Fruit fly (Drosophila melanogaster) Kc167 (cell line): ENCODE results near the gene Cep290.

ENCODE experiments used
- Myc ChIP-seq: fragments of >200 bp; optimal IDR thresholded peaks from 2 replicates; lab custom pipeline; 2017; ENCODE audit warnings: missing external identifiers
- Sin3A ChIP-seq: fragments of >200 bp; optimal IDR thresholded peaks from 2 replicates; lab custom pipeline; 2018; ENCODE audit warnings: missing external identifiers
- h ChIP-seq: fragments of >200 bp; optimal IDR thresholded peaks from 3 replicates; lab custom pipeline; 2018; ENCODE audit warnings: missing external identifiers
- insv ChIP-seq: fragments of >200 bp; optimal IDR thresholded peaks from 3 replicates; lab custom pipeline; 2018; ENCODE audit warnings: missing external identifiers
- psq ChIP-seq: fragments of >200 bp; optimal IDR thresholded peaks from 2 replicates; lab custom pipeline; 2017; ENCODE audit warnings: missing external identifiers
- ttk ChIP-seq: sonication (Bioruptor generic); optimal IDR thresholded peaks from 2 replicates; lab custom pipeline; 2017; ENCODE audit warnings: missing external identifiers

Cep290 gene

DNA sequence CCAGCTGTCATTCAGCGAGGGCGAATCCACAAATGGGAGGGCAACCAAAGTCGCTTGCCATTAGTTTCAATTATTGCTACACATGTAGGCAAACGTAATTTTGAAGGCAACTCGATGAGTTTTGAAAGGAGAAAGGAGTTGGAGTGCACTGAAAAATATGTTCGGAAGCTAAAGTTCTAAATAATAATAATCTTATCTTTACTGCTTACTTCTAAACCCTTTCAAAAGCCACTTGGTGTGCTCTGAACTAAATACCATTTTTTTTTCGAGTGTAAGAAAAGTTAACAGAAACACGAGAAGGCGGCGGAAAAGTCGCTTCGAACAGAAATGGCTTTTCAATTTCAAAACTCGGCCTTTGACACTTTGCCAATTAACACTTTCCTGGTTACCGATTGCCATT, at the start of gene Cep290:
Gene Cep290 (plus strand): TSS at position 301 of the 400 bp plus-strand sequence.
- TF ChIP-seq Sin3A (lab: Kevin White, UChicago) (no peak), Myc (lab: Kevin White, UChicago) (no peak), h (no peak), psq (lab: Kevin White, UChicago) (no peak), insv (lab: Kevin White, UChicago) (no peak), ttk (lab: Kevin White, UChicago) (no peak)

DNA sequence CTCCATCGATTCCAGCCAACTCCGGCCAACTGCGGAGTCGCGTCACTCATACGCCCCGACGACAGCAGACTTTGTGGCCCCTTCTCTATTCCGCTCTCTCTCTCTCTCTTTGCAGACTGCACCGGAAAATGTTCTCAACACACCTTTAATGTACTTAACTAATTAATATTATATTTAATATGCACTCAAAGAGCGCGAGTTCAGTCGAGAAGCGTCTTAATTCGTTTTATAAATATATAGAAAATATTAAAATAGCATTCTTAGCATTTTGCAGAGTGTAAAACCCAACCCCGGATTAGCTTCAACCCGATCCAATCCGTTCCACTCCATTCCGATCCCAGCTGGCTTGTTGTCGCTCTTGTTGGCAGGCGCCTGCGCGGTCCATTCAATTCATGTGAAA, 49.3 kb upstream of the Cep290 start:
- TF ChIP-seq h (no peak), psq (lab: Kevin White, UChicago) (no peak), Sin3A (lab: Kevin White, UChicago) (no peak), insv (lab: Kevin White, UChicago) (no peak), Myc (lab: Kevin White, UChicago) (no peak), ttk (lab: Kevin White, UChicago) (no peak)

DNA sequence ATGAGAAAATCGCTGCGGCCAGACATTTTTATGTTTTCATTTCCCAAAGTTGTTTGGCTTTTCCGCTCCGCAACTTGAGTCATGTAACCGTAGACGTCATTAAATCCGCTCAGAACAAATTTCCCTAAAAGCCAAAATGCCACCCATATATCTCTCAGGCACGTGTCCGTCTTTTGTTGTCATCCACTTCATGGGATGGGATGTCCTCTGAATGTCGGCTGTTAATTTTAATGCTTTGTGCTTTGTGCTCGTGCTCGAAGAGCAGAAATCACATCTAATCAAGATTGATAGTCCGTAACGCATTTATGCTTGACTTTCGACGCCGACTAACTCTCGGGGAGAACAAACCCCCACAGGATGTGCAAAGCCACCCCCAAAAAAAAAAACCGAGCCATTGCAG, 48.7 kb upstream of the Cep290 start:
- no peak for TF ChIP-seq ttk (lab: Kevin White, UChicago)
- no peak for TF ChIP-seq h

DNA sequence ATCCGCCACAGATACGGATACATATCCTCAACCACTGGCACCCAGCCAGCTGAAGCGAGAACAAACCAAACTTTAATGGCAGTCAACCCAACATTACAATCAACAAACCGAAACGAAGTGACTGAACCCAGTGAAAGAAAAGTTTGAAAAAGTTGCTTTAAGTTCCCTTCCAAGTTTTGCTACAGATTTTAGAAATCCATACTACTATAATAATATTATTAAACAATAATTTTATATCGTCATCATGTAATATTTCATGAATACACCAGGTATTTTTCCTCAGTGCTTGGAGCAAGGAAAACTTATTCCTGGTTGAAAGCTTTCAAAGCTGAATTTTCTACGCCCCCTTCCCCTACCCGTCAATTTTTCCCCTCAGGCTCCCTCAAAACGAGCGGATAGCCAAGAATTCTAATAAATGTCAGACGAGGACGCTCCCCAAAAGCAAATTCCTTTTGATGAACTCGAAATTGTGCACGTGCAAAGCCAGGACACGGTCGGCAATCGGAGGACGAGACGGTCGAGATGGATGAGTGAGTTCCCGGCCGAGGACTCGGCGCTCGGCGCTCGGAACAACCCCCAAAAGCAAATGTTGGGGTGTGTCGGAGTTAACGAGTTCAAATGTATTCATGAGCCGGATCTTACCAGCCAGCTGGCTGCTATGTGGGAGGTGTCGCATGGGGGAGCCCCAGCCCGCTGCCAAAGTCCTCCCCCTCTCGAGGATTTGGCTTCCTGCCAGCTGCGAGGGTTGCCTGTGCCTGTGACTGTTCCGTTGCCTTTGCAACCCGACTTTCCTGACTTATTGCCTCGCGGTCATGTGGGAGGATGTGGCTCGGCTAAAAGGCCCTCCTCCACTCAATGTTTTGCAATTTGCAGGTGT, 46.6 kb upstream of the Cep290 start:
- TF ChIP-seq insv (lab: Kevin White, UChicago): no peak
- no peak for TF ChIP-seq ttk (lab: Kevin White, UChicago)
- TF ChIP-seq Myc (lab: Kevin White, UChicago): no peak
- TF ChIP-seq h: no peak
- no peak for TF ChIP-seq Sin3A (lab: Kevin White, UChicago)
- no peak for TF ChIP-seq psq (lab: Kevin White, UChicago)

DNA sequence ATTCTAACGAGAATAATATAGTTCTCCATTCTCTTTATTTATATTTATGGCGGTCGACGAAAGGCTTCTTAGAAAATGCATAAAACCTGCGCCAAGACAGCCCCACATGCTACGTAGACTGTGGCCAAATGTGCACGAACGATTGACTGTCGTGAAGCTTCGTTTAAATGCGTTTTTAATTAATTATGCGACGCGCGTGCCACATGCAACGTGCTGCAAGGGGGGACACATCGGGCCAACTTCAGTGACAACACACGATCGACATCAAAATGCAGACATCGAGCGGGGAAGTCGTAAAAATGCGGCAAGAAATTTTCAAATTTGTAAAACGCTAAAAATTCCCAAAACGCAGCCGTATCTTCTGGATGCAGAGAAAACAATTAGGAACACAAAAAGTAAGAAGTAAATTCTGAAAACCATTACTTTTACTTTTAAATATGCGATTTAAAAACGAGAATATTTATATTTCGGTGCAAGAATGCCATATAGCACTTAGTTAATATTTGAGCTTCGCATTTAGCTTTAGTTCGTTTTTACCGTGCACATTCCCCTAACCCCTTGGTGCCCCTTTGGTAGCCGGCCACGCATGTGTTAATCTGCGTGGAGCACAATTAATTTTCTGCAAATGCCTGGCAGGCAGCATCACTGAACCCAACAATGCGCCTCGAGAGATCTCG, 43.8 kb upstream of the Cep290 start:
- TF ChIP-seq h (no peak), ttk (lab: Kevin White, UChicago) (no peak), Myc (lab: Kevin White, UChicago) (no peak), Sin3A (lab: Kevin White, UChicago) (no peak), insv (lab: Kevin White, UChicago) (no peak), psq (lab: Kevin White, UChicago) (no peak)

DNA sequence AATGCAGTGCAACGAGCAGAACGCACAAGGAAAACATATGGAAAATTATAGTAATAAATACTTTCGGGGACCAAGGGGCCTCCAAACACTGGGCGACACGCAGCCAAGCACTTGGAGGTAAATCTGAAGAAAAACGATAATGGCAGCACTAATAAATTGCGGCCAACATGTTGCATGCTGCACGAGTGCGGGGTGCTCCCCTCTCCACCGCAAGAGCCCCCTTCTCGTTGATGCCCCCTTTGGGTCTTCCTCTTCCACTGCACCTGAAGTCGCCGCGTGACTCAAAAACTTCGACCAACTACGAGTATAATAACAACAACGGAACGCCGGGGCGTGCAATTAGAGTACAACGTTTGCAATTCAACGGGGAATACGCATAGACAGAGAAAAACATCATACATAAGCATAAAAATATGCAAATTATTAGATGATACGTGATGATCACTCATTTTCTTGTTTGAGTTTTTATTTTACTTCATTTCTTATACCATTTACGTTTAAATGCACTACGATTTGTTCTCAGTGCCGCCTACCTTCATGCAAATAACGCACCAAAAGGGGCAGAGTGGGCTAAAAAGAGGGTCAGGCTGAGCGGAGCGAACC, 41.8 kb upstream of the Cep290 start:
- TF ChIP-seq h: no peak
- TF ChIP-seq Myc (lab: Kevin White, UChicago): no peak
- no peak for TF ChIP-seq psq (lab: Kevin White, UChicago)
- no peak for TF ChIP-seq ttk (lab: Kevin White, UChicago)
- TF ChIP-seq insv (lab: Kevin White, UChicago): no peak
- TF ChIP-seq Sin3A (lab: Kevin White, UChicago): no peak

DNA sequence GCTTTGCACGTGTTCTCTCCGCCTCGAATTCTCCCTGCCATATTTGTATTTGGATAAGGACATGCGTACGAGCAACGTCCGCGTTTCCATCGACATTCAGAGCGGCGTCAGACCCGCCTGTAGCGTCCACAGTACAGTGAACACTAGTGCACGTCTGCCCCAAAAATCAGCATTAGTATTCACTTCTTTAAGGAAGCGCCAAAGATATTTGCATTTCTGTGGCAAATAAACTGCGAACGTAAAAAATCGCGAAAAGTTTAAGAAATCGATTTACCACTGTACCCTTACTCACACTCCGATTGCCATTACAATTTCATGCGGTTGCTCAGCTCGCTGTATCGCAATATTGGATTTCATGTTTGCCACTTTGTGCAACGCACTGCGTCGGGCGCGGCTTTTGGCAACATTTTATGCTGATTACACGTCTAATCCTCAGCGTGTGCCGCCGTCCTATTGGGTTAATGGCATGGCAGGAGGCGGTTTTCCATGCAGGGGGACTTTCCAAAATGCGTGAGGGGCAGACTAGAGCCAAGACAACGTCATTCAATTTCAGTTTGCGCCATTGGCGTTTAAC, 40.9 kb upstream of the Cep290 start:
- no peak for TF ChIP-seq insv (lab: Kevin White, UChicago)
- no peak for TF ChIP-seq psq (lab: Kevin White, UChicago)
- TF ChIP-seq Myc (lab: Kevin White, UChicago): no peak
- TF ChIP-seq h: no peak
- no peak for TF ChIP-seq ttk (lab: Kevin White, UChicago)

DNA sequence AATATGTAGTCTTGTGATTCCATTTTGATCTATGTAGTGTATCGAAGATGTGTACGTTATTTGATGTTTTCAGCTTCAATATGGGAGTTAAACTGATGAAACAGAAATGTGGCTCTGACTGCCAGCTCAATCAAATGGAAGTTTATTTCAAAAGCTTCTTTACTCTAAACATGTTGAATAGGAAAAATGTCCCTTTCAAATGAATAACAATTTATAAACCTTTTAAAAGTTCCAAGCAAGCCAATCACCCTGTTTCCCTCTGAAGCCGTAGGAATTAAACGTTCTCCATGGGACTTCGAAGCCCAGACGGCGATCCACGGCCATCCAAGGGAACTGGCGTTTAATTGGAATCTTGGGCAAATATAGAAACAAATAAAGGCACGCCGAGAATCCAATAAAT, 39.8 kb upstream of the Cep290 start, which contains the start of gene CG13898:
Gene CG13898 (minus strand): TSS at position 101 of the 400 bp plus-strand sequence.
- TF ChIP-seq Sin3A (lab: Kevin White, UChicago): no peak
- TF ChIP-seq insv (lab: Kevin White, UChicago): no peak
- TF ChIP-seq Myc (lab: Kevin White, UChicago): no peak
- TF ChIP-seq h: no peak
- no peak for TF ChIP-seq psq (lab: Kevin White, UChicago)
- no peak for TF ChIP-seq ttk (lab: Kevin White, UChicago)

DNA sequence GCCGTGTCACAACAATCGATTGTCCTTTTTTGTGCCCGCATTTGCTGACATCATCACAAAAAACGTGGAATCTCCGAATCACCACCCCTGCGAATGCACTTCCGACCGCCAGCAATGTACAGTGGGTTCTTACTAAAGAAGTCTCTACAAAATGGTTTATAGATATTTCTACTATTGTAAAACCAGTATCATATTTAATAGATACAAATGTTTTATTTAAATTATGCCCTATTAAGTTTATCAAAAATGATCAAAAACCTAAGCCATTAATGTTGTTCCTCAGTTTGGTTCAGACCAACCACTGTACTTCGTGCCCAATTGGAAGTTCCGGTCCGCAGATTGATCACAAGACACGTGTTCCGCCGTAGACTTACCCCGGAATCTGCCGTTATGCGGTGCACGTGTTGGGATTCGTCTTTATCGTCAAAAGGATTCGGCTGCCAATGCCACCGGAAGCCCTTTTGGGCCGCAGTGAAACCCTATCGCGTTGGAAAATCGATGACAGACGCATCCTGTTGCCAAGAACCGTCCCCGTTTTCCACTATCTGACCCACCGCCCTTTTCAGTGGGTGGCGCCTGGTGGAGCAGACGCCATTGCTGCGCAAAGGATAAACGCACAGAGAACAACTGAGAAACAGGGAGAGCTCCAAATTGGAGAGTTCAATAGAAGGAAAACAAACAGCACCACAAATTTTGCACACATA, 39.0 kb upstream of the Cep290 start:
- TF ChIP-seq insv (lab: Kevin White, UChicago): no peak
- TF ChIP-seq Sin3A (lab: Kevin White, UChicago): no peak
- no peak for TF ChIP-seq psq (lab: Kevin White, UChicago)
- no peak for TF ChIP-seq ttk (lab: Kevin White, UChicago)
- TF ChIP-seq h: no peak
- no peak for TF ChIP-seq Myc (lab: Kevin White, UChicago)

DNA sequence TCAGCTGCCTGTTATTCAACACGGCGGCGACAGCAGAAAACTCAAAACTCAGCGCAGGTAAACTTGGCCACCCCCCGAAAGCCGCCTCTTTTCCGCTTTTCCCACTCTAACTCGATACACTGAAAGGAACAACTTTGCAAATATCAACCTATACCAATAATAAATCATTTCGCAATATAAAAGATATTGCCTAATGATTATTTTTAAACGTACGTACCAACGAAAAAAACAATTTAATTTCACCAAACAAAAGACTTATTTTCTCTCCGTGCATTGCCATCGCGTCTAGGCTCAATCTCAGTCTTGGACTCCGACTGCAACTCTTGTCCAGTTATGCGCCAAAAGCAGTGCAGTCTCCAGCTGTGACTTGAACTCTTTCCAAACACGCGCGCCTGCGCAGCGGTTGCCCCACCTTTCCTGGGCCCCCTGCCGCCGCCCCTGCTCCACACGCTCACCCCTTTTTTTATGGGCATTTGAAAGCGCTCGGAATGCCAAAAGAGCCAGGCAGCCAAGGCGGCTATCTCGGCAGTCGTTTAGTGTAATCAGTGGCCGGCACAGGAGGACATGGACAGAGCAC, 38.0 kb upstream of the Cep290 start:
- no peak for TF ChIP-seq psq (lab: Kevin White, UChicago)
- TF ChIP-seq Sin3A (lab: Kevin White, UChicago): no peak
- TF ChIP-seq ttk (lab: Kevin White, UChicago): no peak
- TF ChIP-seq insv (lab: Kevin White, UChicago): no peak
- TF ChIP-seq Myc (lab: Kevin White, UChicago): no peak
- TF ChIP-seq h: no peak
